Worm (Caenorhabditis elegans) whole organism, midembryonic: ENCODE data around the gene K10D2.5.

Source experiments
- T22C8.4 ChIP-seq: fragments of 200-800 bp; sonication (Bioruptor generic); IDR thresholded peaks from 2 replicates; pipeline ENCODE4 v1.3.6; 2022; ENCODE audit warnings: missing genetic modification characterization, missing compliant biosample characterization
- cog-1 ChIP-seq: sonication (generic microtip); optimal IDR thresholded peaks from 2 replicates; lab custom pipeline; 2016; ENCODE audit warnings: missing genetic modification characterization, missing compliant biosample characterization
- flt-1 ChIP-seq: fragments of 200-800 bp; sonication (Bioruptor generic); IDR thresholded peaks from 2 replicates; pipeline ENCODE4 v1.3.6; 2022; ENCODE audit warnings: missing genetic modification characterization, missing compliant biosample characterization
- klf-2 ChIP-seq: fragments of 200-800 bp; sonication (Bioruptor generic); conservative IDR thresholded peaks from 2 replicates; pipeline ENCODE4 v1.3.6; 2022; ENCODE audit warnings: missing genetic modification reagents, missing genetic modification characterization, missing compliant biosample characterization
- med-1 ChIP-seq: sonication (generic microtip); optimal IDR thresholded peaks from 2 replicates; lab custom pipeline; 2017; ENCODE audit warnings: missing genetic modification characterization, mild to moderate bottlenecking, missing compliant biosample characterization, antibody characterized with exemption, missing genetic modification reagents; ENCODE audit not compliant: insufficient read depth
- ref-1 ChIP-seq: fragments of 200-800 bp; sonication (Bioruptor generic); conservative IDR thresholded peaks from 2 replicates; pipeline ENCODE4 v1.3.6; 2022; ENCODE audit warnings: missing genetic modification reagents, missing genetic modification characterization, missing compliant biosample characterization
- tab-1 ChIP-seq: fragments of 200-800 bp; sonication (Bioruptor generic); IDR thresholded peaks from 2 replicates; pipeline ENCODE4 v1.3.6; 2022; ENCODE audit warnings: missing genetic modification characterization, missing compliant biosample characterization
- ztf-23 ChIP-seq: fragments of 200-800 bp; sonication (Bioruptor generic); IDR thresholded peaks from 2 replicates; pipeline ENCODE4 v1.3.6; 2022; ENCODE audit warnings: missing genetic modification reagents, missing genetic modification characterization, missing compliant biosample characterization
- ztf-29 ChIP-seq: fragments of 200-800 bp; sonication (Bioruptor generic); IDR thresholded peaks from 2 replicates; pipeline ENCODE4 v1.3.6; 2022; ENCODE audit warnings: missing genetic modification reagents, missing genetic modification characterization, missing compliant biosample characterization

K10D2.5 gene

ce11 chrIII:5162820-5163631 is 9.5 kb upstream of the K10D2.5 start, which contains the start of gene gars-1:
Gene gars-1, minus strand, starts transcription at chrIII:5163627.
- TF ChIP-seq ztf-29: no peak
- TF ChIP-seq tab-1 (GFP tag; lab: Robert Waterston, UW): no peak
- TF ChIP-seq cog-1 (tag; lab: Kevin White, UChicago): no peak
- no peak for TF ChIP-seq T22C8.4 (GFP tag; lab: Robert Waterston, UW)
- TF ChIP-seq ztf-23 (GFP tag; lab: Robert Waterston, UW): no peak
- no peak for TF ChIP-seq flt-1 (GFP tag; lab: Robert Waterston, UW)
- no peak for TF ChIP-seq klf-2 (GFP tag; lab: Robert Waterston, UW)
- TF ChIP-seq med-1 (GFP tag; lab: Kevin White, UChicago): no peak
- no peak for TF ChIP-seq ref-1

ce11 chrIII:5165211-5165610 is 7.3 kb upstream of the K10D2.5 start, which contains the start of gene T10F2.2:
Gene T10F2.2, minus strand, starts transcription at chrIII:5165311.
- TF ChIP-seq tab-1 (GFP tag; lab: Robert Waterston, UW) (no peak), ref-1 (no peak), flt-1 (GFP tag; lab: Robert Waterston, UW) (no peak), klf-2 (GFP tag; lab: Robert Waterston, UW) (no peak), cog-1 (tag; lab: Kevin White, UChicago) (no peak), T22C8.4 (GFP tag; lab: Robert Waterston, UW) (no peak), ztf-29 (no peak)

- TF ChIP-seq cog-1 (tag; lab: Kevin White, UChicago): no peak
- TF ChIP-seq ref-1: no peak
- TF ChIP-seq flt-1 (GFP tag; lab: Robert Waterston, UW): no peak
- no peak for TF ChIP-seq ztf-29
- TF ChIP-seq ztf-23 (GFP tag; lab: Robert Waterston, UW): no peak
- no peak for TF ChIP-seq klf-2 (GFP tag; lab: Robert Waterston, UW)
- no peak for TF ChIP-seq T22C8.4 (GFP tag; lab: Robert Waterston, UW)
- TF ChIP-seq tab-1 (GFP tag; lab: Robert Waterston, UW): no peak
- no peak for TF ChIP-seq med-1 (GFP tag; lab: Kevin White, UChicago)
Observed at ce11 chrIII:5165745-5166144, 6.8 kb upstream of the K10D2.5 start.

ce11 chrIII:5169699-5170098 is 2.8 kb upstream of the K10D2.5 start, which contains the start of gene ulp-1:
Gene ulp-1, minus strand, starts transcription at chrIII:5169799.
- no peak for TF ChIP-seq ref-1
- no peak for TF ChIP-seq flt-1 (GFP tag; lab: Robert Waterston, UW)
- TF ChIP-seq med-1 (GFP tag; lab: Kevin White, UChicago): no peak
- no peak for TF ChIP-seq cog-1 (tag; lab: Kevin White, UChicago)
- no peak for TF ChIP-seq ztf-23 (GFP tag; lab: Robert Waterston, UW)
- TF ChIP-seq ztf-29: no peak
- TF ChIP-seq tab-1 (GFP tag; lab: Robert Waterston, UW): no peak

ce11 chrIII:5171945-5172344 is 575 bp upstream of the K10D2.5 start, which contains the start of gene prp-19:
Gene prp-19, minus strand, starts transcription at chrIII:5172045.
- TF ChIP-seq ztf-29 (no peak), tab-1 (GFP tag; lab: Robert Waterston, UW) (no peak), ztf-23 (GFP tag; lab: Robert Waterston, UW) (no peak), cog-1 (tag; lab: Kevin White, UChicago) (no peak), klf-2 (GFP tag; lab: Robert Waterston, UW) (no peak), ref-1 (no peak), T22C8.4 (GFP tag; lab: Robert Waterston, UW) (no peak), med-1 (GFP tag; lab: Kevin White, UChicago) (no peak), flt-1 (GFP tag; lab: Robert Waterston, UW) (no peak)

- TF ChIP-seq cog-1 (tag; lab: Kevin White, UChicago) (no peak), ztf-29 (no peak), klf-2 (GFP tag; lab: Robert Waterston, UW) (no peak), T22C8.4 (GFP tag; lab: Robert Waterston, UW) (no peak), ztf-23 (GFP tag; lab: Robert Waterston, UW) (no peak)
Observed at ce11 chrIII:5173139-5173538, 619 bp downstream of the K10D2.5 start, which contains the start of gene emb-1. Gene emb-1, plus strand, starts transcription at chrIII:5173439.

ce11 chrIII:5173622-5174021 is 1.1 kb downstream of the K10D2.5 start, which contains the start of gene cid-1:
Gene cid-1, plus strand, starts transcription at chrIII:5173922.
- TF ChIP-seq T22C8.4 (GFP tag; lab: Robert Waterston, UW) (no peak), ref-1 (no peak), flt-1 (GFP tag; lab: Robert Waterston, UW) (no peak), cog-1 (tag; lab: Kevin White, UChicago) (no peak), med-1 (GFP tag; lab: Kevin White, UChicago) (no peak), tab-1 (GFP tag; lab: Robert Waterston, UW) (no peak), ztf-29 (no peak), ztf-23 (GFP tag; lab: Robert Waterston, UW) (no peak), klf-2 (GFP tag; lab: Robert Waterston, UW) (no peak)

ce11 chrIII:5179166-5179565 is 6.6 kb downstream of the K10D2.5 start:
- TF ChIP-seq klf-2 (GFP tag; lab: Robert Waterston, UW) (no peak), ztf-23 (GFP tag; lab: Robert Waterston, UW) (no peak), ref-1 (no peak), med-1 (GFP tag; lab: Kevin White, UChicago) (no peak), ztf-29 (no peak), tab-1 (GFP tag; lab: Robert Waterston, UW) (no peak), cog-1 (tag; lab: Kevin White, UChicago) (no peak), flt-1 (GFP tag; lab: Robert Waterston, UW) (no peak), T22C8.4 (GFP tag; lab: Robert Waterston, UW) (no peak)

ce11 chrIII:5180588-5180987 is 8.1 kb downstream of the K10D2.5 start:
- TF ChIP-seq T22C8.4 (GFP tag; lab: Robert Waterston, UW): no peak
- no peak for TF ChIP-seq med-1 (GFP tag; lab: Kevin White, UChicago)
- TF ChIP-seq tab-1 (GFP tag; lab: Robert Waterston, UW): no peak
- TF ChIP-seq ztf-23 (GFP tag; lab: Robert Waterston, UW): 0 out of 2 replicates have a peak, but pooled peaks have one; percentile 40
- TF ChIP-seq ref-1: no peak
- TF ChIP-seq flt-1 (GFP tag; lab: Robert Waterston, UW): no peak
